Fruit fly (Drosophila melanogaster) whole organism, pupa: Measurements from ENCODE around the gene CG14200.

Source experiments
- CG13204 ChIP-seq: fragments of 200-800 bp; sonication (Bioruptor generic); optimal IDR thresholded peaks from 2 replicates; lab custom pipeline; 2018; ENCODE audit warnings: missing biosample characterization, mild to moderate bottlenecking, missing genetic modification characterization, moderate library complexity
- CG4496 ChIP-seq: fragments of 200-800 bp; sonication (Bioruptor generic); IDR thresholded peaks from 3 replicates; pipeline ENCODE4 v1.3.6; 2022; ENCODE audit warnings: missing biosample characterization, missing genetic modification characterization
- D1 ChIP-seq: fragments of 200-800 bp; sonication (Bioruptor generic); optimal IDR thresholded peaks from 2 replicates; lab custom pipeline; 2018; ENCODE audit warnings: missing biosample characterization, mild to moderate bottlenecking, missing genetic modification characterization, moderate library complexity
- EcR ChIP-seq: fragments of 200-800 bp; sonication (Bioruptor generic); optimal IDR thresholded peaks from 3 replicates; lab custom pipeline; 2019; ENCODE audit warnings: missing biosample characterization, missing genetic modification characterization, mild to moderate bottlenecking, moderate library complexity, missing genetic modification reagents
- Ets98B ChIP-seq: fragments of 200-800 bp; sonication (Bioruptor generic); IDR thresholded peaks from 2 replicates; pipeline ENCODE4 v1.3.6; 2022; ENCODE audit warnings: missing biosample characterization, missing genetic modification characterization
- Pif1A ChIP-seq: fragments of 200-800 bp; sonication (Bioruptor generic); optimal IDR thresholded peaks from 3 replicates; lab custom pipeline; 2016; ENCODE audit warnings: missing biosample characterization, missing genetic modification characterization
- Pif1B ChIP-seq: fragments of 200-800 bp; sonication (Bioruptor generic); optimal IDR thresholded peaks from 3 replicates; lab custom pipeline; 2016; ENCODE audit warnings: missing biosample characterization, missing genetic modification characterization
- Snoo ChIP-seq: fragments of 200-800 bp; sonication (Bioruptor generic); optimal IDR thresholded peaks from 3 replicates; lab custom pipeline; 2017; ENCODE audit warnings: missing biosample characterization, mild to moderate bottlenecking, missing genetic modification characterization, inconsistent platforms
- rn ChIP-seq: fragments of 200-800 bp; sonication (Bioruptor generic); IDR thresholded peaks from 2 replicates; pipeline ENCODE4 v1.3.6; 2022; ENCODE audit warnings: missing biosample characterization, missing genetic modification characterization

DNA sequence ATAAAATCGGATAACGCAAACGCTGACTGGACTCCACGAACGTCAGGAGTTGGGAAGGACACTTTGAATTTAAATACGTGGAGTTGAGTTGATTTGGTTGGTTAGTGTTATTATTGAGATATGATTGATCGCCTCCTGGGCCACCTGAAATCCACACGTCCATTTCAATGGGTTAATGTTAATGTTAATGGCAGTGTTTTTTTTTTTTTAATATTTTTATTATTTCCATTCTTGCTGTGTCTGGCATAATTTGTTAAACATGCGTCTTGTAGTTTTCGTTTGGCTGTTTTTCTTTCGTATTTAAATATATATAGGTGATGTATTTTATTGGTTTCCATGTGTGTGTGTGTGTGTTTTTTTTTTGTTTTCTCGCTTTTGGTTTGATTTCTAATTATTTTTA, 36.3 kb downstream of the CG14200 start, which contains the start of gene CG12231:
- no peak for TF ChIP-seq EcR (GFP tag; lab: Kevin White, UChicago)
- no peak for TF ChIP-seq Pif1A (GFP tag; lab: Kevin White, UChicago)
- no peak for TF ChIP-seq Ets98B (GFP tag; lab: Robert Waterston, UW)
- TF ChIP-seq rn (GFP tag; lab: Robert Waterston, UW): no peak
- no peak for TF ChIP-seq Pif1B (GFP tag; lab: Kevin White, UChicago)
- no peak for TF ChIP-seq CG4496 (GFP tag; lab: Robert Waterston, UW)
- no peak for TF ChIP-seq Snoo (tag; lab: Kevin White, UChicago)
- no peak for TF ChIP-seq CG13204 (GFP tag; lab: Kevin White, UChicago)
- no peak for TF ChIP-seq D1 (tag; lab: Kevin White, UChicago)
